Worm (Caenorhabditis elegans): ENCODE measurements around the gene W06D11.2.
"Not testable (repeated sequence)": the region's sequence is repeated elsewhere in the genome, so short reads cannot be mapped to it uniquely, and the experiment has no call there.

W06D11.2 gene

DNA sequence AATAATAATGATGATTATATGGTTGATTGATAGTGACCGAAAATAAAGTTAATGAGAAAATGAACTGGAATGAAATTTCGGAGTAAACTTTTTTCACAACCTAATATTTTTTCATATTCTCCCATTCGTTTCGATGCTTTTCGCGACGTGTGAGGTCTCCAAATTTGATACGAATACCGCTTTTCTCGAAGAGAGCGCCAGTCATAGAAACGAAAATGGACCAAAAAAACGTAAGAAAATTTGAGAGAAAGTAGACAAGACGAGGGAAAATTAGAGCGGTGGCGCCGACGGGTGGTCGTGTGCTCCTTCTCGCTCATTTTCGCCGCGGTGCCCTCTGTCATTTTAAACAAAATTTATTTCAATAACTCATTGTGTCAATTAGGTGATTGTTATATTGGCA lies 17.9 kb upstream of the W06D11.2 start:
- TF ChIP-seq dao-5 (tag; optimal IDR thresholded peaks at IDR 0.05): no peak
- TF ChIP-seq W03F9.2 (tag; optimal IDR thresholded peaks at IDR 0.05): no peak
- no peak for TF ChIP-seq him-1 (tag; optimal IDR thresholded peaks at IDR 0.05)

DNA sequence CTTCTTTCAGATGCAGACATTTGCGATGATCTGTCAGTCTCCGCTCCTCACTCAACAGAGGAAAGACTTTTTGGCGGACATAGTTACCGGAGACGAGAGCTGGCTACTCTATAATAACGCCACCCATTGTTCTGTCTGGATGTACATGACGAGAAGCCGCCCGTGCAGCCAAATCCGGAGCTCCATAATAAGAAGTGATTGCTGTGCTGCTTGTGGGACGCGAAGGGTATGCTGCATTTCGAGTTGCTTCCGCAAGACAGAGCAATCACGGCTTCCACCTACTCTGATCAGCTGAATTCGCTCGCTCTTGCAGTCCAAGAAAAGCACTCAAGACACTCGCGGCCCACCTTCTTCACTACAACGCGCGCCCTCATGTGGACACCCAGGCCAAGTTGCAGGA lies 17.2 kb upstream of the W06D11.2 start:
- no peak for TF ChIP-seq dao-5 (tag; optimal IDR thresholded peaks at IDR 0.05)
- TF ChIP-seq him-1 (tag; optimal IDR thresholded peaks at IDR 0.05): no peak
- no peak for TF ChIP-seq W03F9.2 (tag; optimal IDR thresholded peaks at IDR 0.05)

DNA sequence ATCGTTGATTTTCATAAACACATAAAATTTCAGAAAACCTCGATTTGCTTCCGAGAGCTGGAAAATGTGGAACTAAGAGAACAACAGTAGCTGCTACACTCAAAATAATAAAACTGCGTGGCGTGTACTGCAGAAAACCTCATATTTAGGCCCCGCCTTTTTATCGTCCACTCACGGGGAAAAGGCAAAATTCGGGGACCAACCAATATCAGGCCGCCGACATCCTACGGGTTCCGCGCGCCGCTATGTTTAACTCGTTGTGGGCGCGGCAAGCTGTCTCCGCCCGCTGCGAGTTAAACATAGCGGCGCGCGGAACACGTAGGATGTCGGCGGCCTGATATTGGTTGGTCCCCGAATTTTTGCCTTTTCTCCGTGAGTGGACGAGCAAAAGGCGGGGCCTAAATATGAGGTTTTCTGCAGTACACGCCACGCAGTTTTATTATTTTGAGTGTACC lies 11.5 kb upstream of the W06D11.2 start, which contains the start of gene F17A2.16:
TSS of gene F17A2.16 (plus strand) at position 405 of the 455 bp plus-strand sequence.
- TF ChIP-seq him-1, W03F9.2, dao-5 (tag; optimal IDR thresholded peaks at IDR 0.05): not testable (repeated sequence)

DNA sequence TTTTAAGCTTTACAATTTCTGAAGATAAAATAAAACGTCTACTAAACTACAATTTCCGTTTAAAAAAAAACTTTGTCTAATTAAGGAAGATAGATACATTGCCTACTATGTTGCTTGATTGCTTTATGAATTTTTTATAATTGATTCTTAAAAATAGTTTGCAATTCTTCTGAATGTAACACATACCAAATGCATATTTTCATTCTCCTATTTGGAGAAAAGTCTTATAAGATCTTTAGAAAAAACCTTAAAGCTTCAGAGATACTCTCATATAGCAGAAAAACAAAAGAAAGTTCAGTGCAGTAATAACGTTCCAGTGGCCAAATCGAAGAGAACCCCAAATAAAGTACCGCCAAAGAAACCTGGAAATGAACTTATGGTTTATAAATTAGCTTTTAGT lies 10.0 kb upstream of the W06D11.2 start, which contains the start of gene phf-32:
TSS of gene phf-32 (plus strand) at position 301 of the 400 bp plus-strand sequence.
- no peak for TF ChIP-seq him-1 (tag; optimal IDR thresholded peaks at IDR 0.05)
- TF ChIP-seq W03F9.2 (tag; optimal IDR thresholded peaks at IDR 0.05): no peak
- TF ChIP-seq dao-5 (tag; optimal IDR thresholded peaks at IDR 0.05): no peak

DNA sequence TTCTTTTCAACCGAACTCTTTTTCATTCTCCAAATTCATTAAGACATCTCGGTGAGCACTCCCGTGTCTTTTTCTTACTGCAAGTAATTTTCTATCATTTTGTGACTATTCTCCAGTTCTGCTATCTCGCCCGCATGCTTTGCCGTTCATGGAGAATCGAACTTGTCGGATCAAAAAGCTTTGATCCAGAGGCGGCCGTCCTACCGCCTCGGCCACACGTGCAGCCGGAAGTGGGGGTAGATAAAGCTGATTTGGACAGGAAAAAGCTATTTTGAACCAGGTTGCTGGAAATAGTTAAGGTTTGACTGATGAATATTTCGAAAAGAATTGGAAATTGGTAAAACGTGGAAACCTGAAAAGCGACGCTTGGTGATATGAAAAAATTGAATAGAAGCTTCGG lies 7.7 kb upstream of the W06D11.2 start:
- TF ChIP-seq him-1 (tag; optimal IDR thresholded peaks at IDR 0.05): no peak
- no peak for TF ChIP-seq W03F9.2 (tag; optimal IDR thresholded peaks at IDR 0.05)
- TF ChIP-seq dao-5 (tag; optimal IDR thresholded peaks at IDR 0.05): no peak

DNA sequence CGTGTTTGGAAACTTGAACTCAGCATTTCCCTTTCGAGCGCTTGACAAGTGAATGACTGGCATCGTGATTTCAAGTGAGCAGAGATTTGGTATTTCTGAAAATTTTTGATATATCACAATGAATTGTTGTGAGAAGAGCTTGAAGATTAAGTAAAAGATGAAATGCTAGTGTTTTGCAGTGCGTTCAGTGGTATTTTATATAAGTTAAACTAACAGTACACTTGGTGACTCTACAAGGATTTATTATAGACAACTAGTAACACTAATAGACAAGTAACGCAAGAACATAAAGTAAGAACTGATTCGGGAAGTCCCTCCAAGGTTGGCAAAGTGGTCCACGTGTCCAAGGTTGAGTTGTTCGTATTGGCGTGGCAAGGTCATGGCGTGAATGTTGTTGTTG lies 6.2 kb upstream of the W06D11.2 start, which contains the start of gene dot-1.3:
TSS of gene dot-1.3 (minus strand) at position 101 of the 400 bp plus-strand sequence.
- not testable (repeated sequence) for TF ChIP-seq him-1, dao-5, W03F9.2 (tag; optimal IDR thresholded peaks at IDR 0.05)

DNA sequence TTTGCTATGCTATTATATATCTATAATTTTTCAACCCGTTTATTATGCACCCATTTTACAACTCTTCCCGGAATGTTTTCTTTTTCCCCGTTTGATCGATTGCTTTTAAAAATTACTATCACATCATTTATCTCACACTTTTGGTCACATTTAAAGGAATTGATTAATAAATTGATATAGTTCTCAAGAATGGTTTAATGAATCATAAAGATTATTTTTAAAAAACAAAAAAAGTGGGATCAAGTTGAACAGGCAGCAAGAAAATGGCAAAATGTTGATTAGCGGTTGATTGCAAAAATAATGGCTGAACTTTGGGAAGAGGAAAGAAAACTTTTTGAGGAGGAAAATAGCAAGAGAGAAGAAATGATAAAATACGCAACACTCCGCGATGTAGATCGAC lies 3.3 kb upstream of the W06D11.2 start, which contains the start of gene W06D11.5:
TSS of gene W06D11.5 (plus strand) at position 301 of the 400 bp plus-strand sequence.
- TF ChIP-seq W03F9.2 (tag; optimal IDR thresholded peaks at IDR 0.05): no peak
- TF ChIP-seq dao-5 (tag; optimal IDR thresholded peaks at IDR 0.05): no peak
- no peak for TF ChIP-seq him-1 (tag; optimal IDR thresholded peaks at IDR 0.05)

DNA sequence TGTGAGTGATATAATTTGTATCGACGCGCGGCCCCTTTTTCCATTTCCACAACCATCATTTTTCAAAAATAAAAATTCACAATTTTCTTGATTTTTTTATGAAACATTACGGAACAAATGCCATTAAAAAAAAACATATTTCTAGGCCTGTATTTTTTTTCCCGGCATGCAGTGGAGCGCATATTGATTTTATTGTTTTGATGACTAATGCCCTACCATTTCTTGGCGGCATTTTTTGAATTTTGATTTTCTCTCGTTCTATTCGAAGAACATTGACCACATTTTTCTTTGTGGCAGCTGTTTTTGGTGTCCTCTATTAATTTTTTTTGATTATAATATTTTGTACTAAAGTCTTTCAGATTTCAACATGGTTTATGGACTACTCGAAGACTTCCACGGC lies 1.8 kb upstream of the W06D11.2 start, which contains the start of gene W06D11.3:
TSS of gene W06D11.3 (plus strand) at position 360 of the 400 bp plus-strand sequence.
- no peak for TF ChIP-seq him-1 (tag; optimal IDR thresholded peaks at IDR 0.05)
- TF ChIP-seq dao-5 (tag; optimal IDR thresholded peaks at IDR 0.05): no peak
- TF ChIP-seq W03F9.2 (tag; optimal IDR thresholded peaks at IDR 0.05): no peak

DNA sequence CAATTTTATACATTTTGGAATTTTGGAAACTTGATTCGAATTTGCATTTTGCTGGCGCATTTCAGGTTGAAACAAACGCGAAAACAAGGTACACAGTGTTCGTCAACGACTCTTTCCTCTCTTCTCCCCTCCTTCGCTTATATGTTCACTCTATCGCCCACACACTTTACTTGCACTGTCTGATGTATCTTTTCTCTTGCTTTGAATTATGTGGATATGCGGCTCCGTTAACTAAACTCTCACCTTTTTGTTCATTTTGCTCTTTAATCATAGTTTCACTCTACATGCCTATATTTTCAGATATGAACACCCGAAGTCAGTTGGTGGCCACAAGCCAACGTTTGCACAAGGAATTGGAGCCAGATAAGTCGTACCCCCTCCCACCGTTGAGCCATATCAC lies 2.3 kb downstream of the W06D11.2 start, which contains the start of gene W06D11.1:
TSS of gene W06D11.1 (plus strand) at position 301 of the 400 bp plus-strand sequence.
- TF ChIP-seq W03F9.2 (tag; optimal IDR thresholded peaks at IDR 0.05) (no peak), dao-5 (tag; optimal IDR thresholded peaks at IDR 0.05) (no peak), him-1 (tag; optimal IDR thresholded peaks at IDR 0.05) (no peak)

DNA sequence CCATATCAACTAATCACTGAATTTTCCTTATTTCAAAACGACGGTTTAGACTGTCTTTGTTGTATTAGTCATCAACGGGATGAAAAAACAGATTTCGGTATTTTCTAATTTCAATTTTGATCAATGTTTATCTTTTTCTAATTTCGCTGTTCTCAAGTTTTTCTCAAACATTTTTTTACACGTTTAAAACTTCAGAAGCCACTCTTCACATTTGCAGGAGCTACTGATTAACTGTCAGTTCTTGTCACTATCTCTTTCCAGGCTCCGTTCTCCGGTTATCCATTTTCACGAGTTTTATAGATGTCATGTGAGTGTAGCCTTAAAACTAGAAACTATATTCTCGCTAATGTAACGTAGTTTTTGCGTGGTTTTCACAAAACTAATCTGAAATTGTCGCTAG lies 6.0 kb downstream of the W06D11.2 start, which contains the start of gene C04B4.4:
TSS of gene C04B4.4 (plus strand) at position 301 of the 400 bp plus-strand sequence.
- TF ChIP-seq dao-5 (tag; optimal IDR thresholded peaks at IDR 0.05): no peak
- TF ChIP-seq W03F9.2 (tag; optimal IDR thresholded peaks at IDR 0.05): no peak
- no peak for TF ChIP-seq him-1 (tag; optimal IDR thresholded peaks at IDR 0.05)

DNA sequence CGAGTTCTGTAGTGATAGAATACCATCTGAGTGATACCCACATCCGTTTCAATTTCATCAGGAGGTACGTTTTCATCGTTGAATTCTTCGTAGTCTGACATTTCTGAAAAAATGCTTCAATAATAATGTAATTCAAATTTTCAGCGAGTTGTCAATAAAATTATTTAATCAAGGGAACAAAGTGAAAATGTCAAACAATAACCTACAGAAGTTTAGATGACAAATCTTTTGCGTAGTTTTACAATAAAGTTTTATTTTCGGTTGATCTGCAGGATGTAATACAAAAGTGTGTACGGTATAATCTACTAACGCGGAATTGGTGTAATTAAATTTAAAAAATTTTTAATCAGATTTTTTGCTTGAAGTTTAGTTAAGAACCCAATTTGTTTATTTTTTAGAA lies 8.3 kb downstream of the W06D11.2 start, which contains the start of gene C04B4.5:
TSS of gene C04B4.5 (minus strand) at position 101 of the 400 bp plus-strand sequence.
- no peak for TF ChIP-seq dao-5 (tag; optimal IDR thresholded peaks at IDR 0.05)
- TF ChIP-seq him-1 (tag; optimal IDR thresholded peaks at IDR 0.05): no peak
- TF ChIP-seq W03F9.2 (tag; optimal IDR thresholded peaks at IDR 0.05): no peak

DNA sequence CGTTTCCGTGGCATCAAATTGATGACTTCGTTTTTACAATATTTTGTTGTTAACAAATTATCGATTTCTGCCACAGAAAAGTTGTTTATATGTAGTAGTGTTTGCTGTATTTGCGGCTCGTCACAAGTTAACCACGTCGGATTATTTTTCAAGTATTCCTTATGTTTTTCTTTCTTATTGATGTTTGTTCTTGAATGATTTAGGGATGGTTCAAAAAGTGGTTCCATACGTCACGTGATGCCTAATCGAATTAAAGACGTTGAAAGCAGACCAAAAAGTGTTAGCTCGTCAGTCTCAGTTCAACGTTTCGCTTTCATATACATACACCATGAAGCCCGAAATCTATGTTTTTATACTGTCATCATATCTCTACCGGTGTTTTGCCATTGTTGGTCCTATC lies 11.0 kb downstream of the W06D11.2 start, which contains the start of gene lips-2:
TSS of gene lips-2 (plus strand) at position 301 of the 400 bp plus-strand sequence.
- no peak for TF ChIP-seq W03F9.2 (tag; optimal IDR thresholded peaks at IDR 0.05)
- TF ChIP-seq dao-5 (tag; optimal IDR thresholded peaks at IDR 0.05): no peak
- no peak for TF ChIP-seq him-1 (tag; optimal IDR thresholded peaks at IDR 0.05)

DNA sequence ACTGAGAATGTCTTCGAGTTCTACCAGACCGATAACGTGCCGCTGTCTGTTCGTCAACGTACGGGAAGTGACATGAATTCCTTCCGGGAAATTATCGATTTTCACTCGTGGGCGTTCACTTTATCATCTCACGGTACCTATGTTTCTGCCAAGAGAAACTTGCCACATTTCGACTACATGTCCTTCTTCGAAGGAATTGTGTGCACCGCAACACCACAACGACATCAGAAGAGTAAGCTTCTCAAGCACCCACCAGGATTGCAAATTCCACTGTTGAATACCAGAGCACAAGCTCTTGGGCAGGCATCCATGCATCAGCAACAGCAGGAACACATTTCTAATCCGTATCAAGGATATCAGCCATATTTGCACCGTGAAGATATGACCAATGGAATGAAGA lies 12.4 kb downstream of the W06D11.2 start:
- TF ChIP-seq dao-5 (tag; optimal IDR thresholded peaks at IDR 0.05): no peak
- TF ChIP-seq him-1 (tag; optimal IDR thresholded peaks at IDR 0.05): no peak
- no peak for TF ChIP-seq W03F9.2 (tag; optimal IDR thresholded peaks at IDR 0.05)

DNA sequence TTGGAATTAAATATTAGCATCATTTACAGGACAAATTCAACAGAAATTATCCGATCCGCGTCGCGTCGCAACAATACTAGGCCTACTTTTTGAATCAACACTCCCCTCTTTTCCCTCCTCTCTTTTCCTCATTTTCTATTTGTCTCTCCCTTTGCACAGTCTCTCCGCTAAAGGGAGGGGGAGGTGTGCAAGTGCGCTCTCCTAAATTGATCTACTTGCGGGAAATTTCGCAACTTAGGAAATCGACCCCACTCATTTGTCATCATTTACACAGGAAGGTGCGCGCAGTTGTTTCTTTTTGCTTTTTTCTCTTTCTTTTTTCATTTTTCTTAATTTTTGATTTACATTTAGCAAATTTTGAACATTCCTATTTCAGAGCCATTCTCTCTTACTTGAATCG lies 13.6 kb downstream of the W06D11.2 start, which contains the start of gene C04B4.2:
TSS of gene C04B4.2 (plus strand) at position 371 of the 400 bp plus-strand sequence.
- TF ChIP-seq him-1 (tag; optimal IDR thresholded peaks at IDR 0.05) (no peak), dao-5 (tag; optimal IDR thresholded peaks at IDR 0.05) (no peak), W03F9.2 (tag; optimal IDR thresholded peaks at IDR 0.05) (no peak)

Measured in whole organism, L4/young adult.